Fruit fly (Drosophila melanogaster) whole organism, embryonic: ENCODE data around the gene Rack1.

ENCODE experiments used
- Antp ChIP-seq: fragments of 200-800 bp; sonication (Bioruptor generic); optimal IDR thresholded peaks from 3 replicates; lab custom pipeline; 2016; ENCODE audit warnings: missing biosample characterization, missing genetic modification characterization
- Atf3 ChIP-seq: fragments of 200-800 bp; sonication (Bioruptor generic); optimal IDR thresholded peaks from 3 replicates; lab custom pipeline; 2016; ENCODE audit warnings: missing biosample characterization, missing genetic modification characterization
- B-H2 ChIP-seq: fragments of 200-800 bp; sonication (Bioruptor generic); optimal IDR thresholded peaks from 2 replicates; lab custom pipeline; 2018; ENCODE audit warnings: missing biosample characterization, mild to moderate bottlenecking, missing genetic modification characterization
- CG11247 ChIP-seq: fragments of 200-800 bp; sonication (Bioruptor generic); IDR thresholded peaks from 2 replicates; pipeline ENCODE4 v1.3.6; 2022; ENCODE audit warnings: missing biosample characterization, missing genetic modification characterization
- CG12236 ChIP-seq: fragments of 200-800 bp; sonication (Bioruptor generic); optimal IDR thresholded peaks from 2 replicates; lab custom pipeline; 2016; ENCODE audit warnings: missing biosample characterization, missing genetic modification characterization
- CG12744 ChIP-seq: fragments of 200-800 bp; sonication (Bioruptor generic); optimal IDR thresholded peaks from 2 replicates; lab custom pipeline; 2016; ENCODE audit warnings: missing biosample characterization, missing genetic modification characterization
- CG14965 ChIP-seq: fragments of 200-800 bp; sonication (Bioruptor generic); optimal IDR thresholded peaks from 2 replicates; lab custom pipeline; 2016; ENCODE audit warnings: missing biosample characterization, missing genetic modification characterization, borderline replicate concordance
- CG15073 ChIP-seq: fragments of 200-800 bp; sonication (Bioruptor generic); optimal IDR thresholded peaks from 2 replicates; lab custom pipeline; 2016; ENCODE audit warnings: missing biosample characterization, missing genetic modification characterization
- CG15601 ChIP-seq: fragments of 200-800 bp; sonication (Bioruptor generic); optimal IDR thresholded peaks from 3 replicates; lab custom pipeline; 2019; ENCODE audit warnings: missing biosample characterization, mild to moderate bottlenecking, missing genetic modification characterization, moderate library complexity
- CG18011 ChIP-seq: fragments of 200-800 bp; sonication (Bioruptor generic); optimal IDR thresholded peaks from 2 replicates; lab custom pipeline; 2017; ENCODE audit warnings: missing biosample characterization, missing genetic modification characterization, mild to moderate bottlenecking, moderate library complexity, missing genotype
- CG18764 ChIP-seq: fragments of 200-800 bp; sonication (Bioruptor generic); optimal IDR thresholded peaks from 3 replicates; lab custom pipeline; 2016; ENCODE audit warnings: missing biosample characterization, missing genetic modification characterization
- CG3281 ChIP-seq: fragments of 200-800 bp; sonication (Bioruptor generic); optimal IDR thresholded peaks from 3 replicates; lab custom pipeline; 2017; ENCODE audit warnings: missing biosample characterization, mild to moderate bottlenecking, missing genetic modification characterization
- CG33557 ChIP-seq: fragments of 200-800 bp; sonication (Bioruptor generic); optimal IDR thresholded peaks from 2 replicates; lab custom pipeline; 2019; ENCODE audit warnings: missing biosample characterization, mild to moderate bottlenecking, missing genetic modification characterization, moderate library complexity
- CG34422 ChIP-seq: fragments of 200-800 bp; sonication (Bioruptor generic); IDR thresholded peaks from 3 replicates; pipeline ENCODE4 v1.3.6; 2022; ENCODE audit warnings: missing biosample characterization, missing genetic modification characterization
- CG4282 ChIP-seq: fragments of 200-800 bp; sonication (Bioruptor generic); optimal IDR thresholded peaks from 2 replicates; lab custom pipeline; 2016; ENCODE audit warnings: missing biosample characterization, missing genetic modification characterization
- CG6765 ChIP-seq: fragments of 200-800 bp; sonication (Bioruptor generic); optimal IDR thresholded peaks from 3 replicates; lab custom pipeline; 2017; ENCODE audit warnings: missing biosample characterization, mild to moderate bottlenecking, missing genetic modification characterization
- CG6791 ChIP-seq: fragments of 200-800 bp; sonication (Bioruptor generic); IDR thresholded peaks from 3 replicates; pipeline ENCODE4 v1.3.6; 2022; ENCODE audit warnings: missing biosample characterization, missing genetic modification characterization; ENCODE audit not compliant: partially characterized antibody
- CG6813 ChIP-seq: fragments of 200-800 bp; sonication (Bioruptor generic); optimal IDR thresholded peaks from 2 replicates; lab custom pipeline; 2017; ENCODE audit warnings: missing biosample characterization, missing genetic modification characterization, mild to moderate bottlenecking, moderate library complexity, missing genetic modification reagents
- CG7745 ChIP-seq: fragments of 200-800 bp; sonication (Bioruptor generic); optimal IDR thresholded peaks from 2 replicates; lab custom pipeline; 2018; ENCODE audit warnings: missing biosample characterization, mild to moderate bottlenecking, missing genetic modification characterization, moderate library complexity
- CG8388 ChIP-seq: fragments of 200-800 bp; sonication (Bioruptor generic); optimal IDR thresholded peaks from 2 replicates; lab custom pipeline; 2019; ENCODE audit warnings: missing biosample characterization, mild to moderate bottlenecking, missing genetic modification characterization, moderate library complexity
- CG8765 ChIP-seq: fragments of 200-800 bp; sonication (Bioruptor generic); IDR thresholded peaks from 2 replicates; pipeline ENCODE4 v1.3.6; 2022; ENCODE audit warnings: missing biosample characterization, missing genetic modification characterization
- CG9817 ChIP-seq: fragments of 200-800 bp; sonication (Bioruptor generic); optimal IDR thresholded peaks from 2 replicates; lab custom pipeline; 2018; ENCODE audit warnings: missing biosample characterization, mild to moderate bottlenecking, missing genetic modification characterization, moderate library complexity
- Dip2 ChIP-seq: fragments of 200-800 bp; sonication (Bioruptor generic); IDR thresholded peaks from 2 replicates; pipeline ENCODE4 v1.3.6; 2022; ENCODE audit warnings: missing biosample characterization, missing genetic modification characterization
- Dip3 ChIP-seq: fragments of 200-800 bp; sonication (Bioruptor generic); optimal IDR thresholded peaks from 3 replicates; lab custom pipeline; 2016; ENCODE audit warnings: missing biosample characterization, missing genetic modification characterization
- Ets97D ChIP-seq: fragments of 200-800 bp; sonication (Bioruptor generic); optimal IDR thresholded peaks from 3 replicates; lab custom pipeline; 2016; ENCODE audit warnings: missing biosample characterization, missing genetic modification characterization
- Gug ChIP-seq: fragments of 200-800 bp; sonication (Bioruptor generic); IDR thresholded peaks from 4 replicates; pipeline ENCODE4 v1.3.6; 2022; ENCODE audit warnings: missing biosample characterization, missing genetic modification characterization
- HLH4C ChIP-seq: fragments of 200-800 bp; sonication (Bioruptor generic); IDR thresholded peaks from 3 replicates; pipeline ENCODE4 v1.3.6; 2022; ENCODE audit warnings: missing biosample characterization, missing genetic modification characterization; ENCODE audit not compliant: partially characterized antibody
- Hmr ChIP-seq: fragments of 200-800 bp; sonication (Bioruptor generic); optimal IDR thresholded peaks from 3 replicates; lab custom pipeline; 2017; ENCODE audit warnings: mild to moderate bottlenecking, missing biosample characterization, missing genetic modification reagents, missing genetic modification characterization
- Hr39 ChIP-seq: fragments of >200 bp; optimal IDR thresholded peaks from 2 replicates; lab custom pipeline; 2017
- MTF-1 ChIP-seq: fragments of 200-800 bp; sonication (Bioruptor generic); optimal IDR thresholded peaks from 2 replicates; lab custom pipeline; 2018; ENCODE audit warnings: missing biosample characterization, mild to moderate bottlenecking, missing genetic modification characterization, borderline replicate concordance
- Scr ChIP-seq: fragments of 200-800 bp; sonication (Bioruptor generic); IDR thresholded peaks from 2 replicates; pipeline ENCODE4 v1.3.6; 2022; ENCODE audit warnings: missing biosample characterization, missing genetic modification characterization; ENCODE audit not compliant: partially characterized antibody
- Spps ChIP-seq: fragments of 200-800 bp; sonication (Bioruptor generic); optimal IDR thresholded peaks from 2 replicates; lab custom pipeline; 2018; ENCODE audit warnings: missing biosample characterization, mild to moderate bottlenecking, missing genetic modification characterization
- Ssrp ChIP-seq: fragments of 200-800 bp; sonication (Bioruptor generic); optimal IDR thresholded peaks from 2 replicates; lab custom pipeline; 2018; ENCODE audit warnings: missing biosample characterization, mild to moderate bottlenecking, missing genetic modification characterization, moderate library complexity
- ara ChIP-seq: fragments of 200-800 bp; sonication (Bioruptor generic); IDR thresholded peaks from 2 replicates; pipeline ENCODE4 v1.3.6; 2022; ENCODE audit warnings: missing biosample characterization, missing genetic modification characterization
- bbx ChIP-seq: fragments of 200-800 bp; sonication (Bioruptor generic); IDR thresholded peaks from 2 replicates; pipeline ENCODE4 v1.3.6; 2022; ENCODE audit warnings: missing biosample characterization, missing genetic modification characterization; ENCODE audit not compliant: partially characterized antibody
- bsh ChIP-seq, 2 experiments: fragments of 200-800 bp; sonication (Bioruptor generic); optimal IDR thresholded peaks; 2 replicates each; lab custom pipeline; 2017 to 2018; ENCODE audit warnings: mild to moderate bottlenecking in 2 of 2, missing biosample characterization in 2 of 2, missing genetic modification characterization in 2 of 2, moderate library complexity in 1 of 2
- corto ChIP-seq: fragments of 200-800 bp; sonication (Bioruptor generic); optimal IDR thresholded peaks from 2 replicates; lab custom pipeline; 2016; ENCODE audit warnings: missing biosample characterization, mild to moderate bottlenecking, missing genetic modification characterization, moderate library complexity
- exex ChIP-seq: fragments of 200-800 bp; sonication (Bioruptor generic); optimal IDR thresholded peaks from 4 replicates; lab custom pipeline; 2018; ENCODE audit warnings: missing biosample characterization, mild to moderate bottlenecking, missing genetic modification characterization, moderate library complexity
- her ChIP-seq: fragments of 200-800 bp; sonication (Bioruptor generic); optimal IDR thresholded peaks from 2 replicates; lab custom pipeline; 2016; ENCODE audit warnings: missing biosample characterization, missing genetic modification characterization
- lbe ChIP-seq: fragments of 200-800 bp; sonication (Bioruptor generic); optimal IDR thresholded peaks from 2 replicates; lab custom pipeline; 2016; ENCODE audit warnings: missing biosample characterization, mild to moderate bottlenecking, missing genetic modification characterization
- lilli ChIP-seq: fragments of 200-800 bp; sonication (Bioruptor generic); optimal IDR thresholded peaks from 3 replicates; lab custom pipeline; 2016; ENCODE audit warnings: missing biosample characterization, missing genetic modification characterization
- lola ChIP-seq, 3 experiments: fragments of >200 bp in 2 of 3; fragments of 200-800 bp in 1 of 3; sonication (Bioruptor generic) in 1 of 3; optimal IDR thresholded peaks; 2 replicates each; lab custom pipeline; 2017 to 2019; ENCODE audit warnings: missing biosample characterization in 3 of 3, missing genetic modification characterization in 3 of 3, mild to moderate bottlenecking in 1 of 3, moderate library complexity in 1 of 3
- mld ChIP-seq: fragments of 200-800 bp; sonication (Bioruptor generic); IDR thresholded peaks from 3 replicates; pipeline ENCODE4 v1.3.6; 2022; ENCODE audit warnings: missing biosample characterization, missing genetic modification characterization; ENCODE audit not compliant: partially characterized antibody
- nmo ChIP-seq: fragments of 200-800 bp; sonication (Bioruptor generic); optimal IDR thresholded peaks from 2 replicates; lab custom pipeline; 2018; ENCODE audit warnings: missing biosample characterization, mild to moderate bottlenecking, missing genetic modification characterization, moderate library complexity
- org-1 ChIP-seq: fragments of 200-800 bp; sonication (Bioruptor generic); optimal IDR thresholded peaks from 2 replicates; lab custom pipeline; 2017; ENCODE audit warnings: missing biosample characterization, missing genetic modification characterization
- pb ChIP-seq: fragments of 200-800 bp; sonication (Bioruptor generic); optimal IDR thresholded peaks from 3 replicates; lab custom pipeline; 2016; ENCODE audit warnings: missing biosample characterization, missing genetic modification characterization
- row ChIP-seq: fragments of 200-800 bp; sonication (Bioruptor generic); IDR thresholded peaks from 3 replicates; pipeline ENCODE4 v1.3.6; 2022; ENCODE audit warnings: missing biosample characterization, missing genetic modification characterization
- sna ChIP-seq: fragments of 200-800 bp; sonication (Bioruptor generic); IDR thresholded peaks from 2 replicates; pipeline ENCODE4 v1.3.6; 2022; ENCODE audit warnings: missing biosample characterization, missing genetic modification characterization; ENCODE audit not compliant: partially characterized antibody
- sug ChIP-seq: fragments of 200-800 bp; optimal IDR thresholded peaks from 2 replicates; lab custom pipeline; 2019; ENCODE audit warnings: missing biosample characterization, mild to moderate bottlenecking, missing genetic modification characterization, moderate library complexity
- toy ChIP-seq: fragments of 200-800 bp; sonication (Bioruptor generic); IDR thresholded peaks from 2 replicates; pipeline ENCODE4 v1.3.6; 2022; ENCODE audit warnings: missing biosample characterization, missing genetic modification characterization

Gene Rack1

DNA sequence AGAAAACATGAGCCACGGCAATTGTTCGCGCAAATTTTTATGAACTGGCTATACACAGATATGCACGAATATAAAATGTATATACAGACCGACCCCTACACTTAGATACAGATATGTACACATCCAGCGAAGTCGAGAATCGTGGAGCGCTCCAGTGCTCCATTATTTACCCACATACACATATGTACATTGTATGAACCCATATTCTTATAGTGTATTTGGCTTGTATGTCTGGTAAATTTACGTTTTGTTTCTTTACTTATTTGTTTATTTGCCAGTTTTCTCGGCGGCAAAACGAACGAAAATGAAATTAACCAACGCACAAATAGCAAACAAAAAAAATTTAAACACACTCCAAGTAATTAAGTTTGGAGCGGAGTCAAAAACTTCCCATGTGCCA, 13.8 kb downstream of the Rack1 start (continued):
- TF ChIP-seq CG14965 (GFP tag; lab: Kevin White, UChicago) = no peak
- no peak for TF ChIP-seq Dip2
- TF ChIP-seq mld (GFP tag; lab: Robert Waterston, UW) = no peak
- no peak for TF ChIP-seq lbe (GFP tag; lab: Kevin White, UChicago)
- TF ChIP-seq exex (tag; lab: Kevin White, UChicago) = peak; percentile 41
- TF ChIP-seq toy = no peak
- no peak for TF ChIP-seq Ssrp (tag; lab: Kevin White, UChicago)
- no peak for TF ChIP-seq CG12236 (GFP tag; lab: Kevin White, UChicago)
- TF ChIP-seq org-1 = peak; percentile 35
- no peak for TF ChIP-seq lola (GFP tag; optimal IDR thresholded peaks at IDR 0.05; lab: Kevin White, UChicago)
- TF ChIP-seq pb (GFP tag; lab: Kevin White, UChicago) = no peak
- peak; percentile 61 for TF ChIP-seq CG15601 (tag; lab: Kevin White, UChicago)
- peak; percentile 83 for TF ChIP-seq CG6813 (GFP tag; lab: Kevin White, UChicago)
- TF ChIP-seq CG12744 (GFP tag; lab: Kevin White, UChicago) = no peak
- peak; percentile 70 for TF ChIP-seq sug (tag; lab: Kevin White, UChicago)
- no peak for TF ChIP-seq bbx
- peak; percentile 69 for TF ChIP-seq B-H2 (GFP tag; lab: Kevin White, UChicago)
- TF ChIP-seq CG3281 = peak; percentile 75
- no peak for TF ChIP-seq CG9817 (tag; lab: Kevin White, UChicago)
- peak; percentile 5; the same call in 1 of the 3 replicates for TF ChIP-seq row (GFP tag; lab: Robert Waterston, UW)
- peak in 1 of 2 experiments; percentile 40 for TF ChIP-seq bsh (GFP tag; optimal IDR thresholded peaks at IDR 0.05; lab: Kevin White, UChicago)
- TF ChIP-seq Spps (tag; lab: Kevin White, UChicago) = no peak
- TF ChIP-seq Dip3 = peak; percentile 38
- TF ChIP-seq CG6765 (GFP tag; lab: Kevin White, UChicago) = peak; percentile 73
- TF ChIP-seq Hmr (GFP tag; lab: Kevin White, UChicago) = peak; percentile 65
- peak; percentile 70 for TF ChIP-seq CG11247
- no peak for TF ChIP-seq corto (GFP tag; lab: Kevin White, UChicago)
- no peak for TF ChIP-seq CG33557 (GFP tag; lab: Kevin White, UChicago)
- no peak for TF ChIP-seq CG34422
- TF ChIP-seq lilli = no peak
- peak; percentile 39 for TF ChIP-seq CG18764
- TF ChIP-seq Scr (GFP tag; lab: Robert Waterston, UW) = no peak
- peak; percentile 1 for TF ChIP-seq CG4282 (GFP tag; lab: Kevin White, UChicago)
- peak; percentile 11 for TF ChIP-seq her (GFP tag; lab: Kevin White, UChicago)
- no peak for TF ChIP-seq Antp (GFP tag; lab: Kevin White, UChicago)
- TF ChIP-seq MTF-1 = peak; percentile 77
- no peak for TF ChIP-seq sna (GFP tag; lab: Robert Waterston, UW)
- no peak for TF ChIP-seq CG8388 (GFP tag; lab: Kevin White, UChicago)
- TF ChIP-seq CG6791 (GFP tag; lab: Robert Waterston, UW) = no peak
- TF ChIP-seq Hr39 (lab: Kevin White, UChicago) = no peak
- peak; percentile 56; the same call in 1 of the 2 replicates for TF ChIP-seq ara (GFP tag; lab: Robert Waterston, UW)
- no peak for TF ChIP-seq CG18011
- TF ChIP-seq Gug (GFP tag; lab: Robert Waterston, UW) = no peak
- no peak for TF ChIP-seq Atf3 (GFP tag; lab: Kevin White, UChicago)
- TF ChIP-seq Ets97D = peak; percentile 18
- TF ChIP-seq CG7745 (tag; lab: Kevin White, UChicago) = peak; percentile 99
- TF ChIP-seq nmo (GFP tag; lab: Kevin White, UChicago) = no peak
- TF ChIP-seq HLH4C (GFP tag; lab: Robert Waterston, UW) = no peak
- no peak for TF ChIP-seq CG8765 (GFP tag; lab: Robert Waterston, UW)
- no peak for TF ChIP-seq CG15073 (GFP tag; lab: Kevin White, UChicago)
